Worm (Caenorhabditis elegans) whole organism, L3 larva: Measurements from ENCODE around the gene ZK154.5.

Experiments
- aly-2 ChIP-seq: fragments of 150-350 bp; optimal IDR thresholded peaks from 2 replicates; lab custom pipeline; 2014; ENCODE audit warnings: missing biosample characterization, missing genetic modification characterization
- ceh-28 ChIP-seq: fragments of 150-350 bp; optimal IDR thresholded peaks from 2 replicates; lab custom pipeline; 2014; ENCODE audit warnings: missing biosample characterization, missing genetic modification reagents, missing genetic modification characterization
- daf-12 ChIP-seq: fragments of 150-350 bp; optimal IDR thresholded peaks from 2 replicates; lab custom pipeline; 2014; ENCODE audit warnings: missing biosample characterization, missing genetic modification reagents, missing genetic modification characterization
- egl-27 ChIP-seq: sonication (generic microtip); optimal IDR thresholded peaks from 4 replicates; lab custom pipeline; 2017; ENCODE audit warnings: missing biosample characterization, missing genetic modification reagents, missing genetic modification characterization
- elt-1 ChIP-seq: fragments of 150-350 bp; optimal IDR thresholded peaks from 2 replicates; lab custom pipeline; 2014; ENCODE audit warnings: missing biosample characterization, missing genetic modification characterization
- elt-2 ChIP-seq: sonication (generic microtip); optimal IDR thresholded peaks from 2 replicates; lab custom pipeline; 2016; ENCODE audit warnings: missing genetic modification reagents, mild to moderate bottlenecking, missing genetic modification characterization, missing compliant biosample characterization
- elt-3 ChIP-seq, 3 experiments: fragments of 150-350 bp in 1 of 3; sonication (generic microtip) in 2 of 3; optimal IDR thresholded peaks; 2 replicates in 2 of 3; 4 replicates in 1 of 3; lab custom pipeline; 2014 to 2017; ENCODE audit warnings: missing biosample characterization in 3 of 3, missing genetic modification characterization in 3 of 3
- eor-1 ChIP-seq, 2 experiments: fragments of 150-350 bp; optimal IDR thresholded peaks; 2 replicates each; lab custom pipeline; 2014 to 2018; ENCODE audit warnings: missing biosample characterization in 2 of 2, missing genetic modification characterization in 2 of 2
- fkh-10 ChIP-seq: sonication (generic microtip); optimal IDR thresholded peaks from 2 replicates; lab custom pipeline; 2017; ENCODE audit warnings: missing biosample characterization, missing genetic modification reagents, missing genetic modification characterization
- fkh-2 ChIP-seq: fragments of 150-350 bp; optimal IDR thresholded peaks from 2 replicates; lab custom pipeline; 2014; ENCODE audit warnings: missing biosample characterization, missing genetic modification reagents, missing genetic modification characterization
- fos-1 ChIP-seq: fragments of 150-350 bp; optimal IDR thresholded peaks from 2 replicates; lab custom pipeline; 2014; ENCODE audit warnings: missing biosample characterization, missing genetic modification characterization
- hmg-11 ChIP-seq: sonication (generic microtip); optimal IDR thresholded peaks from 2 replicates; lab custom pipeline; 2016; ENCODE audit warnings: missing genetic modification characterization, missing compliant biosample characterization
- lin-15B ChIP-seq: fragments of 150-350 bp; optimal IDR thresholded peaks from 2 replicates; lab custom pipeline; 2014; ENCODE audit warnings: missing biosample characterization, missing genetic modification characterization
- lin-39 ChIP-seq: fragments of 150-350 bp; optimal IDR thresholded peaks from 2 replicates; lab custom pipeline; 2018; ENCODE audit warnings: missing biosample characterization, missing genetic modification reagents, missing genetic modification characterization
- lsy-12 ChIP-seq: sonication (generic microtip); optimal IDR thresholded peaks from 2 replicates; lab custom pipeline; 2016; ENCODE audit warnings: mild to moderate bottlenecking, missing genetic modification characterization, missing compliant biosample characterization
- mdl-1 ChIP-seq: fragments of 150-350 bp; optimal IDR thresholded peaks from 2 replicates; lab custom pipeline; 2014; ENCODE audit warnings: missing biosample characterization, missing genetic modification characterization
- mml-1 ChIP-seq: fragments of 150-350 bp; sonication (generic microtip); optimal IDR thresholded peaks from 3 replicates; lab custom pipeline; 2014; ENCODE audit warnings: missing biosample characterization, missing genetic modification characterization
- nfya-1 ChIP-seq: sonication (generic microtip); optimal IDR thresholded peaks from 2 replicates; lab custom pipeline; 2017; ENCODE audit warnings: missing genetic modification characterization, mild to moderate bottlenecking, missing compliant biosample characterization, antibody characterized with exemption, moderate library complexity; ENCODE audit not compliant: insufficient read depth
- nhr-23 ChIP-seq: fragments of 150-350 bp; optimal IDR thresholded peaks from 2 replicates; lab custom pipeline; 2014; ENCODE audit warnings: missing biosample characterization, missing genetic modification reagents, missing genetic modification characterization
- nhr-237 ChIP-seq: fragments of 150-350 bp; optimal IDR thresholded peaks from 2 replicates; lab custom pipeline; 2014; ENCODE audit warnings: missing biosample characterization, missing genetic modification characterization
- nhr-25 ChIP-seq: sonication (generic microtip); optimal IDR thresholded peaks from 2 replicates; lab custom pipeline; 2017; ENCODE audit warnings: missing biosample characterization, missing genetic modification characterization
- nhr-43 ChIP-seq: sonication (generic microtip); optimal IDR thresholded peaks from 2 replicates; lab custom pipeline; 2016; ENCODE audit warnings: mild to moderate bottlenecking, missing genetic modification characterization, missing compliant biosample characterization; ENCODE audit not compliant: poor library complexity, severe bottlenecking
- nhr-76 ChIP-seq: fragments of 150-350 bp; sonication (generic microtip); optimal IDR thresholded peaks from 5 replicates; lab custom pipeline; 2014; ENCODE audit warnings: missing biosample characterization, missing genetic modification characterization
- nhr-77 ChIP-seq: fragments of 150-350 bp; optimal IDR thresholded peaks from 2 replicates; lab custom pipeline; 2014; ENCODE audit warnings: missing biosample characterization, missing genetic modification characterization
- pqm-1 ChIP-seq: fragments of 150-350 bp; optimal IDR thresholded peaks from 2 replicates; lab custom pipeline; 2017; ENCODE audit warnings: missing biosample characterization, missing genetic modification characterization, inconsistent platforms
- tbx-2 ChIP-seq: sonication (generic microtip); optimal IDR thresholded peaks from 2 replicates; lab custom pipeline; 2016; ENCODE audit warnings: mild to moderate bottlenecking, missing genetic modification characterization, missing compliant biosample characterization
- unc-39 ChIP-seq: sonication (generic microtip); optimal IDR thresholded peaks from 4 replicates; lab custom pipeline; 2017; ENCODE audit warnings: missing biosample characterization, missing genetic modification characterization
- zag-1 ChIP-seq: fragments of 150-350 bp; optimal IDR thresholded peaks from 2 replicates; lab custom pipeline; 2014; ENCODE audit warnings: missing biosample characterization, missing genetic modification characterization
- ztf-4 ChIP-seq: fragments of 150-350 bp; optimal IDR thresholded peaks from 2 replicates; lab custom pipeline; 2014; ENCODE audit warnings: missing biosample characterization, missing genetic modification characterization

ZK154.5 gene

ce11 chrX:7782389-7782788, 5.3 kb downstream of the ZK154.5 start, which contains the start of gene ZK154.4 (continued):
- no peak for TF ChIP-seq nhr-76 (tag; lab: Kevin White, UChicago)
- no peak for TF ChIP-seq nhr-237 (tag; lab: Kevin White, UChicago)
- no peak for TF ChIP-seq nhr-77 (tag; lab: Kevin White, UChicago)
- no peak for TF ChIP-seq daf-12 (tag; lab: Kevin White, UChicago)
- TF ChIP-seq mdl-1, result no peak

ce11 chrX:7781827-7782226, 5.9 kb downstream of the ZK154.5 start:
- no peak for TF ChIP-seq unc-39 (tag; lab: Kevin White, UChicago)
- no peak for TF ChIP-seq nhr-76 (tag; lab: Kevin White, UChicago)
- no peak for TF ChIP-seq eor-1 (tag; optimal IDR thresholded peaks at IDR 0.05; lab: Kevin White, UChicago)
- TF ChIP-seq pqm-1 (tag; lab: Kevin White, UChicago), result no peak
- TF ChIP-seq nhr-43 (tag; lab: Kevin White, UChicago), result no peak
- no peak for TF ChIP-seq ceh-28 (tag; lab: Kevin White, UChicago)

DNA sequence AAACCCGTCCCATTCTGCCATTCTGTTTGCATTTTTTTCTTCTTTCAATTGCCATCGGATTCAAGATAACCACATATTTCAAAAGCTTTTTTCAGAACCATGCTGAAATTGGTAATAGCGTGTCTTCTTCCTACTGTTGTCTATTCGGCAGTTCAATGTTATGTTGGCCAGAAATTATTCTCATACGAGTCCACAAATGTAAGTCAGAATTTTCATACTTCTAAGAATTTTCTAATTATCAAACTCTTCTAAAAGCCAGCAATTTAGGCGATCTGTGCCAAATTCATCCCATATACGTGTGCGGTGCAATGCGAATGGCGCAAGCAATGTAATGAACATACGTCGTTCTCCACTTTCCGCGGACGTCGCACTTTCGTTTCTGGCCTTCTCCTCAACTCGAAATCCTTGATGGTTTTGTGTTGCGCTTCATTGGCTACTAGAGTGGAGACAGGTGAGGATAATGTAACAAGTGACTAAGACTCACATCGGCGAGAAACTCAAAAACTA, 8.2 kb downstream of the ZK154.5 start, which contains the start of gene ZK154.1:
Gene ZK154.1 (plus strand): TSS at position 51 of the 507 bp plus-strand sequence.
- TF ChIP-seq aly-2 (tag; lab: Kevin White, UChicago) (no peak), fkh-10 (GFP tag; lab: Kevin White, UChicago) (no peak), zag-1 (tag; lab: Kevin White, UChicago) (no peak), nfya-1 (no peak)

DNA sequence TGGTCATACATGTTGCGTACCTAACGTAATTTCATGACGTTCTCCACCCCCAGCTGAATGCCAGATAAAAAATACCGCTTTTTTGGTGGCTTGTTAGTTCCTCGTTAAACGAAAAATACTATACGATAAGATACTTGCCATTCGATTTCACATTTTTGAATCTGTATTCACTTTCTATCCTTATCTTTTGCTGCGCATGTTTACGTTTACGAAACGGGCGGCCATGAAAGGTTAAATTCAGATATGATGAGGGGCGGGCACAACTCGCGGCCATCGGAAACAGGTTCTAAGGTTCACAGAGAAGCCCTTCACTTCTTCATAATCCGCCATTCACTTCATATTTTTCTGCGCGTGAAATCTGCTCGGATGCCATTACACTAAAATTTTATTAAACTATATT, 8.9 kb downstream of the ZK154.5 start:
- TF ChIP-seq nhr-25 (tag; lab: Kevin White, UChicago), result peak; percentile 67
- peak in 1 of 3 experiments; percentile 13 for TF ChIP-seq elt-3 (tag; optimal IDR thresholded peaks at IDR 0.05; lab: Kevin White, UChicago)
- no peak for TF ChIP-seq nfya-1

DNA sequence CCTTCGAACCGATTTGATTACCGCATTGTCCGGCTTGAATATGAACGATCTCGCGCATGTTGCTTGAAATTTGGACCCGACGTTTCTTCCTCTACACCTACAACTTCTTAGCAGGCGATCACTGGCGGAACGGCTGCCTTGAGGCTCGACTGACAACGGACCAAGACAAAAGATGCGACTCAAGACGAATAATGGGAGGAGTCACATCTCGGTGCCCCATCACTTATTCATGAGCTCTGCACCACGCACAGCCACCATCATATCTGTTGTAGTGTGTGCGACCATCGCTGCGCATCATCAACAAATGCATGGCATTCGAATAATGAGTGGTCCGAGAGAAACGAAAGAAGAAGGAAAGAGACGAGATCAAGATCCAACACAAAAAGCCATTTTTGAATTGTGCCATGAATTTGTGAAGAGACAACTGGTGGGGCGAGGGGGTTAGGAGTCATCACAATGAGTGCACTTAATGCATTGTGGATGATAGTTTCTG, 11.2 kb downstream of the ZK154.5 start, which contains the start of gene mec-7:
Gene mec-7 (minus strand): TSS at position 181 of the 493 bp plus-strand sequence.
- TF ChIP-seq egl-27 (tag; lab: Kevin White, UChicago) (no peak), fkh-2 (tag; lab: Kevin White, UChicago) (no peak), lin-15B (no peak), zag-1 (tag; lab: Kevin White, UChicago) (no peak), mdl-1 (no peak), eor-1 (tag; optimal IDR thresholded peaks at IDR 0.05; lab: Kevin White, UChicago) (no peak), nfya-1 (no peak)

DNA sequence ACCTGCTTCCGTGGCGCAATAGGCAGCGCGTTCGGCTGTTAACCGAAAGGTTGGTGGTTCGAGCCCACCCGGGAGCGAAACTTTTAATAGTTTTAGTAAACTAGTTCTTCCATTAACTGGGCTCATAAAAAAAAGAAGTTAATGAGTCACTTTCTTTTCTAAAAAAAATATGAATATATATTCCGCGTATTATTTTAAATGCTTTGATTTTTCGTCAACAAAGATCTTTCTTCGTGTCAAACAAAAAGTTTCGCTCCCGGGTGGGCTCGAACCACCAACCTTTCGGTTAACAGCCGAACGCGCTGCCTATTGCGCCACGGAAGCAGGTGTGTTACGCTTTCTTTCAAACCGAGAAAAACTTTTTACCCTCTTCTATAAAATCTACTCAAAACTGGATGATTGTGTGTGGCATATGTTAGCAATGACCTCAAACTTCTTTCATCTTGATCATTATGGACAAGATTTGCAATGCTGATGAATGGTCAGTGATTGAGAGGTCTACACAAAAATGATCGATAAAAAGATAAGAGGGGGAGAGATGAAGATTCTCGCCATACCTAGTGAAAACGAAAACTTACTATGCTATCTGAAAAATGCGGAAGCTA, 13.9 kb downstream of the ZK154.5 start:
- TF ChIP-seq lsy-12 (peak; percentile 31), nhr-23 (tag; lab: Kevin White, UChicago) (peak; percentile 33), nhr-25 (tag; lab: Kevin White, UChicago) (peak; percentile 62), lin-39 (tag; lab: Kevin White, UChicago) (no peak), tbx-2 (tag; lab: Kevin White, UChicago) (peak; percentile 11), ceh-28 (tag; lab: Kevin White, UChicago) (peak; percentile 73), elt-2 (tag; lab: Kevin White, UChicago) (peak; percentile 31), elt-1 (tag; lab: Kevin White, UChicago) (peak; percentile 96), mml-1 (tag; lab: Kevin White, UChicago) (no peak), fos-1 (tag; lab: Kevin White, UChicago) (peak; percentile 13), pqm-1 (tag; lab: Kevin White, UChicago) (peak; percentile 12), ztf-4 (tag; lab: Kevin White, UChicago) (no peak), eor-1 (tag; optimal IDR thresholded peaks at IDR 0.05; lab: Kevin White, UChicago) (no peak), nhr-43 (tag; lab: Kevin White, UChicago) (peak; percentile 14), hmg-11 (tag; lab: Kevin White, UChicago) (no peak), nfya-1 (peak; percentile 26)
